Fruit fly (Drosophila melanogaster) whole organism, embryonic: Measurements from ENCODE around the gene CG15347.
A peak's percentile ranks its signal among the peaks of the same experiment; 100 is the strongest.

Experiments used
- B-H2 ChIP-seq: fragments of 200-800 bp; sonication (Bioruptor generic); optimal IDR thresholded peaks from 2 replicates; lab custom pipeline; 2018; ENCODE audit warnings: missing biosample characterization, mild to moderate bottlenecking, missing genetic modification characterization
- BEAF-32 ChIP-seq: fragments of 200-800 bp; sonication (Bioruptor generic); optimal IDR thresholded peaks from 3 replicates; lab custom pipeline; 2017; ENCODE audit warnings: missing biosample characterization, missing genetic modification characterization, mild to moderate bottlenecking, moderate library complexity, missing genetic modification reagents
- Bteb2 ChIP-seq: fragments of 200-800 bp; sonication (Bioruptor generic); optimal IDR thresholded peaks from 2 replicates; lab custom pipeline; 2016; ENCODE audit warnings: missing biosample characterization, missing genetic modification characterization
- CG10462 ChIP-seq: fragments of 200-800 bp; sonication (Bioruptor generic); optimal IDR thresholded peaks from 2 replicates; lab custom pipeline; 2016; ENCODE audit warnings: missing biosample characterization, missing genetic modification characterization
- CG11695 ChIP-seq: fragments of 200-800 bp; sonication (Bioruptor generic); IDR thresholded peaks from 3 replicates; pipeline ENCODE4 v1.3.6; 2022; ENCODE audit warnings: missing biosample characterization, missing genetic modification characterization
- CG11696 ChIP-seq: fragments of 200-800 bp; sonication (Bioruptor generic); IDR thresholded peaks from 2 replicates; pipeline ENCODE4 v1.3.6; 2022; ENCODE audit warnings: missing biosample characterization, missing genetic modification characterization
- CG1233 ChIP-seq: fragments of 200-800 bp; sonication (Bioruptor generic); optimal IDR thresholded peaks from 4 replicates; lab custom pipeline; 2018; ENCODE audit warnings: missing biosample characterization, mild to moderate bottlenecking, missing genetic modification characterization
- CG1602 ChIP-seq: fragments of 200-800 bp; sonication (Bioruptor generic); optimal IDR thresholded peaks from 3 replicates; lab custom pipeline; 2016; ENCODE audit warnings: missing biosample characterization, missing genetic modification characterization
- CG17359 ChIP-seq: fragments of 200-800 bp; sonication (Bioruptor generic); optimal IDR thresholded peaks from 3 replicates; lab custom pipeline; 2018; ENCODE audit warnings: missing biosample characterization, mild to moderate bottlenecking, missing genetic modification characterization, moderate library complexity
- CG2199 ChIP-seq: fragments of 200-800 bp; sonication (Bioruptor generic); IDR thresholded peaks from 3 replicates; pipeline ENCODE4 v1.3.6; 2022; ENCODE audit warnings: missing biosample characterization, missing genetic modification characterization
- CG30403 ChIP-seq: fragments of 200-800 bp; sonication (Bioruptor generic); optimal IDR thresholded peaks from 3 replicates; lab custom pipeline; 2016; ENCODE audit warnings: missing biosample characterization, missing genetic modification characterization
- CG31365 ChIP-seq: fragments of 200-800 bp; sonication (Bioruptor generic); optimal IDR thresholded peaks from 2 replicates; lab custom pipeline; 2018; ENCODE audit warnings: missing biosample characterization, mild to moderate bottlenecking, missing genetic modification characterization
- CG34422 ChIP-seq: fragments of 200-800 bp; sonication (Bioruptor generic); IDR thresholded peaks from 3 replicates; pipeline ENCODE4 v1.3.6; 2022; ENCODE audit warnings: missing biosample characterization, missing genetic modification characterization
- CG6813 ChIP-seq: fragments of 200-800 bp; sonication (Bioruptor generic); optimal IDR thresholded peaks from 2 replicates; lab custom pipeline; 2017; ENCODE audit warnings: missing biosample characterization, missing genetic modification characterization, mild to moderate bottlenecking, moderate library complexity, missing genetic modification reagents
- CG7357 ChIP-seq: fragments of 200-800 bp; sonication (Bioruptor generic); IDR thresholded peaks from 3 replicates; pipeline ENCODE4 v1.3.6; 2022; ENCODE audit warnings: missing biosample characterization, missing genetic modification characterization
- CG9817 ChIP-seq: fragments of 200-800 bp; sonication (Bioruptor generic); optimal IDR thresholded peaks from 2 replicates; lab custom pipeline; 2018; ENCODE audit warnings: missing biosample characterization, mild to moderate bottlenecking, missing genetic modification characterization, moderate library complexity
- Dek ChIP-seq: fragments of 200-800 bp; sonication (Bioruptor generic); optimal IDR thresholded peaks from 3 replicates; lab custom pipeline; 2019; ENCODE audit warnings: missing biosample characterization, mild to moderate bottlenecking, missing genetic modification characterization, moderate library complexity
- HLH3B ChIP-seq: fragments of 200-800 bp; sonication (Bioruptor generic); IDR thresholded peaks from 2 replicates; pipeline ENCODE4 v1.3.6; 2022; ENCODE audit warnings: missing biosample characterization, missing genetic modification characterization
- HLH54F ChIP-seq: fragments of 200-800 bp; sonication (Bioruptor generic); optimal IDR thresholded peaks from 3 replicates; lab custom pipeline; 2016; ENCODE audit warnings: missing biosample characterization, missing genetic modification characterization
- MESR4 ChIP-seq: fragments of 200-800 bp; sonication (Bioruptor generic); optimal IDR thresholded peaks from 2 replicates; lab custom pipeline; 2018; ENCODE audit warnings: missing biosample characterization, mild to moderate bottlenecking, missing genetic modification characterization, moderate library complexity
- Med ChIP-seq: fragments of 200-800 bp; sonication (Bioruptor generic); peaks from one replicate; lab custom pipeline; 2016; ENCODE audit warnings: missing biosample characterization, missing genetic modification characterization, mild to moderate bottlenecking, inconsistent platforms, moderate library complexity
- Mes4 ChIP-seq: fragments of 200-800 bp; sonication (Bioruptor generic); optimal IDR thresholded peaks from 2 replicates; lab custom pipeline; 2016; ENCODE audit warnings: missing biosample characterization, missing genetic modification characterization
- Neu2 ChIP-seq: fragments of 200-800 bp; sonication (Bioruptor generic); optimal IDR thresholded peaks from 3 replicates; lab custom pipeline; 2016; ENCODE audit warnings: missing biosample characterization, missing genetic modification characterization, borderline replicate concordance
- Nf-YC ChIP-seq: fragments of 200-800 bp; optimal IDR thresholded peaks from 3 replicates; lab custom pipeline; 2019; ENCODE audit warnings: missing biosample characterization, mild to moderate bottlenecking, missing genetic modification characterization, moderate library complexity
- Taf1 ChIP-seq: fragments of 200-800 bp; sonication (Bioruptor generic); IDR thresholded peaks from 2 replicates; pipeline ENCODE4 v1.3.6; 2022; ENCODE audit warnings: missing biosample characterization, missing genetic modification characterization
- Xbp1 ChIP-seq: fragments of 200-800 bp; sonication (Bioruptor generic); optimal IDR thresholded peaks from 3 replicates; lab custom pipeline; 2016; ENCODE audit warnings: missing biosample characterization, mild to moderate bottlenecking, missing genetic modification characterization
- ara ChIP-seq: fragments of 200-800 bp; sonication (Bioruptor generic); IDR thresholded peaks from 2 replicates; pipeline ENCODE4 v1.3.6; 2022; ENCODE audit warnings: missing biosample characterization, missing genetic modification characterization
- az2 ChIP-seq: fragments of 200-800 bp; sonication (Bioruptor generic); optimal IDR thresholded peaks from 3 replicates; lab custom pipeline; 2016; ENCODE audit warnings: missing biosample characterization, missing genetic modification characterization
- bigmax ChIP-seq: fragments of 200-800 bp; sonication (Bioruptor generic); optimal IDR thresholded peaks from 2 replicates; lab custom pipeline; 2018; ENCODE audit warnings: missing biosample characterization, mild to moderate bottlenecking, missing genetic modification characterization
- corto ChIP-seq: fragments of 200-800 bp; sonication (Bioruptor generic); optimal IDR thresholded peaks from 2 replicates; lab custom pipeline; 2016; ENCODE audit warnings: missing biosample characterization, mild to moderate bottlenecking, missing genetic modification characterization, moderate library complexity
- crc ChIP-seq: fragments of 200-800 bp; sonication (Bioruptor generic); optimal IDR thresholded peaks from 2 replicates; lab custom pipeline; 2016; ENCODE audit warnings: missing biosample characterization, missing genetic modification characterization
- dmrt11E ChIP-seq: fragments of 200-800 bp; sonication (Bioruptor generic); optimal IDR thresholded peaks from 3 replicates; lab custom pipeline; 2018; ENCODE audit warnings: missing biosample characterization, mild to moderate bottlenecking, missing genetic modification characterization, moderate library complexity
- en ChIP-seq: fragments of 200-800 bp; sonication (Bioruptor generic); optimal IDR thresholded peaks from 2 replicates; lab custom pipeline; 2016; ENCODE audit warnings: missing biosample characterization, missing genetic modification characterization
- knrl ChIP-seq: fragments of 200-800 bp; sonication (Bioruptor generic); IDR thresholded peaks from 3 replicates; pipeline ENCODE4 v1.3.6; 2022; ENCODE audit warnings: missing biosample characterization, missing genetic modification characterization; ENCODE audit not compliant: partially characterized antibody
- nmo ChIP-seq: fragments of 200-800 bp; sonication (Bioruptor generic); optimal IDR thresholded peaks from 2 replicates; lab custom pipeline; 2018; ENCODE audit warnings: missing biosample characterization, mild to moderate bottlenecking, missing genetic modification characterization, moderate library complexity
- p53 ChIP-seq: fragments of 200-800 bp; sonication (Bioruptor generic); optimal IDR thresholded peaks from 2 replicates; lab custom pipeline; 2016; ENCODE audit warnings: missing biosample characterization, missing genetic modification characterization
- peb ChIP-seq: fragments of 200-800 bp; sonication (Bioruptor generic); IDR thresholded peaks from 2 replicates; pipeline ENCODE4 v1.3.6; 2022; ENCODE audit warnings: missing biosample characterization, missing genetic modification characterization
- pzg ChIP-seq: fragments of 200-800 bp; sonication (Bioruptor generic); optimal IDR thresholded peaks from 3 replicates; lab custom pipeline; 2018; ENCODE audit warnings: missing biosample characterization, mild to moderate bottlenecking, missing genetic modification characterization, moderate library complexity
- rib ChIP-seq: fragments of 200-800 bp; sonication (Bioruptor generic); IDR thresholded peaks from 2 replicates; pipeline ENCODE4 v1.3.6; 2022; ENCODE audit warnings: missing biosample characterization, missing genetic modification characterization
- sim ChIP-seq: fragments of 200-800 bp; sonication (Bioruptor generic); IDR thresholded peaks from 2 replicates; pipeline ENCODE4 v1.3.6; 2022; ENCODE audit warnings: missing biosample characterization, missing genetic modification characterization
- sima ChIP-seq: fragments of 200-800 bp; sonication (Bioruptor generic); optimal IDR thresholded peaks from 2 replicates; lab custom pipeline; 2016; ENCODE audit warnings: missing biosample characterization, missing genetic modification characterization
- sna ChIP-seq: fragments of 200-800 bp; sonication (Bioruptor generic); IDR thresholded peaks from 2 replicates; pipeline ENCODE4 v1.3.6; 2022; ENCODE audit warnings: missing biosample characterization, missing genetic modification characterization; ENCODE audit not compliant: partially characterized antibody
- vvl ChIP-seq: fragments of 200-800 bp; sonication (Bioruptor generic); IDR thresholded peaks from 2 replicates; pipeline ENCODE4 v1.3.6; 2022; ENCODE audit warnings: missing biosample characterization, missing genetic modification characterization

The CG15347 gene

dm6 chrX:8420772-8421448, 39.8 kb downstream of the CG15347 start (continued):
- TF ChIP-seq Taf1 (GFP tag; lab: Robert Waterston, UW) (no peak), sim (GFP tag; lab: Robert Waterston, UW) (0 out of 2 replicates have a peak, but pooled peaks have one; percentile 39), Neu2 (GFP tag; lab: Kevin White, UChicago) (no peak), az2 (GFP tag; lab: Kevin White, UChicago) (no peak), BEAF-32 (GFP tag; lab: Kevin White, UChicago) (no peak), CG10462 (GFP tag; lab: Kevin White, UChicago) (no peak), CG30403 (no peak), sima (no peak), CG17359 (tag; lab: Kevin White, UChicago) (no peak), vvl (peak; percentile 60; the same call in 1 of the 2 replicates), Mes4 (GFP tag; lab: Kevin White, UChicago) (no peak), CG9817 (tag; lab: Kevin White, UChicago) (no peak), ara (GFP tag; lab: Robert Waterston, UW) (no peak), pzg (GFP tag; lab: Kevin White, UChicago) (no peak), bigmax (no peak), MESR4 (no peak), B-H2 (GFP tag; lab: Kevin White, UChicago) (no peak), peb (GFP tag; lab: Robert Waterston, UW) (no peak), p53 (GFP tag; lab: Kevin White, UChicago) (no peak), Med (peak; percentile 49), CG11696 (GFP tag; lab: Robert Waterston, UW) (no peak), CG34422 (GFP tag; lab: Robert Waterston, UW) (no peak; the same call in 2 of the 3 replicates), CG1602 (GFP tag; lab: Kevin White, UChicago) (no peak), knrl (GFP tag; lab: Robert Waterston, UW) (no peak), sna (GFP tag; lab: Robert Waterston, UW) (no peak), CG2199 (GFP tag; lab: Robert Waterston, UW) (0 out of 3 replicates have a peak, but pooled peaks have one; percentile 50), crc (GFP tag; lab: Kevin White, UChicago) (no peak), CG6813 (no peak), Dek (tag; lab: Kevin White, UChicago) (no peak), CG1233 (GFP tag; lab: Kevin White, UChicago) (no peak), HLH3B (GFP tag; lab: Robert Waterston, UW) (no peak), CG7357 (no peak), dmrt11E (no peak), corto (peak; percentile 40), Xbp1 (GFP tag; lab: Kevin White, UChicago) (no peak), Nf-YC (tag; lab: Kevin White, UChicago) (no peak), CG31365 (tag; lab: Kevin White, UChicago) (peak; percentile 13), rib (GFP tag; lab: Robert Waterston, UW) (no peak), nmo (GFP tag; lab: Kevin White, UChicago) (no peak), HLH54F (GFP tag; lab: Kevin White, UChicago) (no peak), CG11695 (GFP tag; lab: Robert Waterston, UW) (no peak), Bteb2 (no peak), en (GFP tag; lab: Kevin White, UChicago) (no peak)
